Worm (Caenorhabditis elegans) whole organism, midembryonic: Measurements from ENCODE around the gene srd-33.

Experiments
- T22C8.4 ChIP-seq: fragments of 200-800 bp; sonication (Bioruptor generic); IDR thresholded peaks from 2 replicates; pipeline ENCODE4 v1.3.6; 2022; ENCODE audit warnings: missing genetic modification characterization, missing compliant biosample characterization
- cog-1 ChIP-seq: sonication (generic microtip); optimal IDR thresholded peaks from 2 replicates; lab custom pipeline; 2016; ENCODE audit warnings: missing genetic modification characterization, missing compliant biosample characterization
- flt-1 ChIP-seq: fragments of 200-800 bp; sonication (Bioruptor generic); IDR thresholded peaks from 2 replicates; pipeline ENCODE4 v1.3.6; 2022; ENCODE audit warnings: missing genetic modification characterization, missing compliant biosample characterization
- klf-2 ChIP-seq: fragments of 200-800 bp; sonication (Bioruptor generic); conservative IDR thresholded peaks from 2 replicates; pipeline ENCODE4 v1.3.6; 2022; ENCODE audit warnings: missing genetic modification reagents, missing genetic modification characterization, missing compliant biosample characterization
- med-1 ChIP-seq: sonication (generic microtip); optimal IDR thresholded peaks from 2 replicates; lab custom pipeline; 2017; ENCODE audit warnings: missing genetic modification characterization, mild to moderate bottlenecking, missing compliant biosample characterization, antibody characterized with exemption, missing genetic modification reagents; ENCODE audit not compliant: insufficient read depth
- ref-1 ChIP-seq: fragments of 200-800 bp; sonication (Bioruptor generic); conservative IDR thresholded peaks from 2 replicates; pipeline ENCODE4 v1.3.6; 2022; ENCODE audit warnings: missing genetic modification reagents, missing genetic modification characterization, missing compliant biosample characterization
- tab-1 ChIP-seq: fragments of 200-800 bp; sonication (Bioruptor generic); IDR thresholded peaks from 2 replicates; pipeline ENCODE4 v1.3.6; 2022; ENCODE audit warnings: missing genetic modification characterization, missing compliant biosample characterization
- ztf-23 ChIP-seq: fragments of 200-800 bp; sonication (Bioruptor generic); IDR thresholded peaks from 2 replicates; pipeline ENCODE4 v1.3.6; 2022; ENCODE audit warnings: missing genetic modification reagents, missing genetic modification characterization, missing compliant biosample characterization
- ztf-29 ChIP-seq: fragments of 200-800 bp; sonication (Bioruptor generic); IDR thresholded peaks from 2 replicates; pipeline ENCODE4 v1.3.6; 2022; ENCODE audit warnings: missing genetic modification reagents, missing genetic modification characterization, missing compliant biosample characterization

The srd-33 gene

ce11 chrV:4908591-4908990, 36.5 kb downstream of the srd-33 start, which contains the start of gene ugt-13:
TSS of gene ugt-13 (plus strand) at chrV:4908884.
- no peak for TF ChIP-seq T22C8.4
- TF ChIP-seq cog-1 (tag; lab: Kevin White, UChicago): no peak
- no peak for TF ChIP-seq tab-1 (GFP tag; lab: Robert Waterston, UW)
- TF ChIP-seq flt-1: no peak
- TF ChIP-seq ztf-29 (GFP tag; lab: Robert Waterston, UW): no peak
- TF ChIP-seq ztf-23: no peak
- no peak for TF ChIP-seq ref-1 (GFP tag; lab: Robert Waterston, UW)
- no peak for TF ChIP-seq med-1 (GFP tag; lab: Kevin White, UChicago)
- TF ChIP-seq klf-2 (GFP tag; lab: Robert Waterston, UW): no peak

ce11 chrV:4912313-4912712, 40.2 kb downstream of the srd-33 start, which contains the start of gene H23N18.5:
TSS of gene H23N18.5 (minus strand) at chrV:4912381.
- TF ChIP-seq klf-2 (GFP tag; lab: Robert Waterston, UW): no peak
- TF ChIP-seq ztf-23: no peak
- TF ChIP-seq T22C8.4: no peak
- TF ChIP-seq ztf-29 (GFP tag; lab: Robert Waterston, UW): no peak
- no peak for TF ChIP-seq tab-1 (GFP tag; lab: Robert Waterston, UW)
- TF ChIP-seq ref-1 (GFP tag; lab: Robert Waterston, UW): no peak
- no peak for TF ChIP-seq cog-1 (tag; lab: Kevin White, UChicago)
- no peak for TF ChIP-seq flt-1
- no peak for TF ChIP-seq med-1 (GFP tag; lab: Kevin White, UChicago)

ce11 chrV:4913853-4914252, 41.8 kb downstream of the srd-33 start:
- TF ChIP-seq ztf-29 (GFP tag; lab: Robert Waterston, UW): no peak
- TF ChIP-seq klf-2 (GFP tag; lab: Robert Waterston, UW): no peak
- no peak for TF ChIP-seq ztf-23
- no peak for TF ChIP-seq med-1 (GFP tag; lab: Kevin White, UChicago)
- TF ChIP-seq T22C8.4: no peak
- TF ChIP-seq flt-1: no peak

- TF ChIP-seq klf-2 (GFP tag; lab: Robert Waterston, UW): no peak
- no peak for TF ChIP-seq ztf-29 (GFP tag; lab: Robert Waterston, UW)
- TF ChIP-seq tab-1 (GFP tag; lab: Robert Waterston, UW): no peak
- TF ChIP-seq ref-1 (GFP tag; lab: Robert Waterston, UW): no peak
- no peak for TF ChIP-seq ztf-23
- no peak for TF ChIP-seq med-1 (GFP tag; lab: Kevin White, UChicago)
- no peak for TF ChIP-seq cog-1 (tag; lab: Kevin White, UChicago)
- no peak for TF ChIP-seq T22C8.4
- no peak for TF ChIP-seq flt-1
Observed at ce11 chrV:4914879-4915278, 42.8 kb downstream of the srd-33 start, which contains the start of gene H23N18.6. TSS of gene H23N18.6 (minus strand) at chrV:4915079.

ce11 chrV:4918091-4918624, 46.1 kb downstream of the srd-33 start, which contains the start of gene C02E7.7:
TSS of gene C02E7.7 (minus strand) at chrV:4918574.
- no peak for TF ChIP-seq flt-1

- no peak for TF ChIP-seq ztf-23
- no peak for TF ChIP-seq cog-1 (tag; lab: Kevin White, UChicago)
- TF ChIP-seq klf-2 (GFP tag; lab: Robert Waterston, UW): no peak; the same call in 1 of the 2 replicates
Observed at ce11 chrV:4918664-4919257, 46.7 kb downstream of the srd-33 start, which contains the start of gene C02E7.6. TSS of gene C02E7.6 (plus strand) at chrV:4919207.

ce11 chrV:4920690-4921152, 48.6 kb downstream of the srd-33 start, which contains the start of the genes C02E7.8 and srh-23:
TSS of gene C02E7.8 (minus strand) at chrV:4920790.
TSS of gene srh-23 (plus strand) at chrV:4921102.
- TF ChIP-seq T22C8.4: no peak
- TF ChIP-seq med-1 (GFP tag; lab: Kevin White, UChicago): no peak
- TF ChIP-seq klf-2 (GFP tag; lab: Robert Waterston, UW): no peak
- no peak for TF ChIP-seq flt-1
- TF ChIP-seq tab-1 (GFP tag; lab: Robert Waterston, UW): no peak
- no peak for TF ChIP-seq ref-1 (GFP tag; lab: Robert Waterston, UW)
- TF ChIP-seq ztf-29 (GFP tag; lab: Robert Waterston, UW): no peak
- no peak for TF ChIP-seq cog-1 (tag; lab: Kevin White, UChicago)
- no peak for TF ChIP-seq ztf-23

- TF ChIP-seq med-1 (GFP tag; lab: Kevin White, UChicago) (no peak), flt-1 (no peak), tab-1 (GFP tag; lab: Robert Waterston, UW) (no peak)
Observed at ce11 chrV:4922024-4922423, 49.9 kb downstream of the srd-33 start, which contains the start of gene srh-22. TSS of gene srh-22 (plus strand) at chrV:4922324.
